Fruit fly (Drosophila melanogaster): ENCODE measurements around the gene Hsp22.

DNA sequence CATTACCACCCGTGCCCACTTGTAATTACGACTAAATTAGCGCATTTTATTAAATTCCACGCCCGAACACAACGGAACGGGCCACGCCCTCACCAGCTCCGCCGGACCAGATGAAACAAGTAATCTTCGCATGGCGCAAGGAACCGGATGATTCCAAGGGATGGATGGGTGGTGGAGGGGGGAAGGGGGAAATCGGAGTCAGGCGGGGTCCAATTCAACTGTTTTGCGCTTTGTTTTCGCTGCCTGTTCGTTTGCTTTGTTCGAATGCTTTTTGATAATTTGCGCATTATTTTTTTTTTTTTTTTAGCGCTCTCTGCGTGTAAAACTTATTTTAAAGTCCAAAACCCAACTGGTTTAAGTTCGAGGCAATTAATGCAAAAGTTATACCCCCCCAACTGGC is 24.0 kb downstream of the Hsp22 start:
- TF ChIP-seq CG6163 (GFP tag; IDR thresholded peaks at IDR 0.05) (no peak), Gug (GFP tag; IDR thresholded peaks at IDR 0.05) (no peak), Eip75B (GFP tag; optimal IDR thresholded peaks at IDR 0.05) (no peak), OdsH (GFP tag; optimal IDR thresholded peaks at IDR 0.05) (no peak), vri (GFP tag; optimal IDR thresholded peaks at IDR 0.05) (no peak), Ets21C (GFP tag; optimal IDR thresholded peaks at IDR 0.05) (no peak), CG6808 (GFP tag; optimal IDR thresholded peaks at IDR 0.05) (no peak), CG11294 (GFP tag; IDR thresholded peaks at IDR 0.05) (no peak), Hr4 (GFP tag; optimal IDR thresholded peaks at IDR 0.05) (no peak), CG8319 (GFP tag; optimal IDR thresholded peaks at IDR 0.05) (no peak), Met (GFP tag; optimal IDR thresholded peaks at IDR 0.05) (no peak)
